Fruit fly (Drosophila melanogaster) Kc167 (cell line): ENCODE measurements around the gene Mtr3.

Source experiments
- h ChIP-seq: fragments of >200 bp; optimal IDR thresholded peaks from 3 replicates; lab custom pipeline; 2018; ENCODE audit warnings: missing external identifiers
- ttk ChIP-seq: sonication (Bioruptor generic); optimal IDR thresholded peaks from 2 replicates; lab custom pipeline; 2017; ENCODE audit warnings: missing external identifiers

- TF ChIP-seq ttk (no peak), h (lab: Kevin White, UChicago) (no peak)
Observed at dm6 chr3L:19951868-19952267, 38.4 kb upstream of the Mtr3 start, which contains the start of gene CG34258.
